Fruit fly (Drosophila melanogaster): ENCODE data around the gene CYLD.

The CYLD gene

DNA sequence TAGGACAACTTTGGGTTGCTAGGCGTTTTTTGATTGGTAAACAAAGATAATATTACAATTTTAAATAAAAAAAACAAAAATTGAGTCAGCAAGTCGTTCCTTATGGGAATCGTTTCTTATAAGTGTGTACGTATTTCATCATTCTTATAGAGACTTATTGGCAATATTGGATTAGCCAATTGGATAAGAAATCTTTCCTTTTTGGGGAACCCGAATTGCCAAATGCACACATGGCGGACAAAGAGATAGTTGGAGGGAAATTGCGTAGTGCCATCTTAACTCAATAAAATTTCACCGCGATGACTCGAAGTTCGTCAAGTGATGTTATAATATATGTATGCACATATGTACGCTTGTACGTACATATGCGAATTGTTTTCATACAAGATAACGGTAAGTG, 8.4 kb downstream of the CYLD start:
- TF ChIP-seq jim (GFP tag; optimal IDR thresholded peaks at IDR 0.05) (no peak), dmrt93B (GFP tag; optimal IDR thresholded peaks at IDR 0.05) (no peak), h (GFP tag; optimal IDR thresholded peaks at IDR 0.05) (no peak), Jra (GFP tag; optimal IDR thresholded peaks at IDR 0.05) (no peak), psq (GFP tag; optimal IDR thresholded peaks at IDR 0.05) (no peak), Hnf4 (GFP tag; optimal IDR thresholded peaks at IDR 0.05) (no peak), br (GFP tag; optimal IDR thresholded peaks at IDR 0.05) (no peak), Sp1 (GFP tag; optimal IDR thresholded peaks at IDR 0.05) (no peak), foxo (GFP tag; optimal IDR thresholded peaks at IDR 0.05) (no peak), N (GFP tag; optimal IDR thresholded peaks at IDR 0.05) (no peak), OdsH (GFP tag; optimal IDR thresholded peaks at IDR 0.05) (no peak), tai (GFP tag; optimal IDR thresholded peaks at IDR 0.05) (no peak), Hr78 (GFP tag; optimal IDR thresholded peaks at IDR 0.05) (no peak), CrebA (GFP tag; optimal IDR thresholded peaks at IDR 0.05; ENCODE audit: borderline replicate concordance) (no peak), rgr (GFP tag; optimal IDR thresholded peaks at IDR 0.05) (no peak), dl (GFP tag; optimal IDR thresholded peaks at IDR 0.05; ENCODE audit: insufficient read depth in 1 of 2, partially characterized antibody in 2 of 2) (no peak)

- TF ChIP-seq tai (GFP tag; optimal IDR thresholded peaks at IDR 0.05) (no peak), Rel (GFP tag; optimal IDR thresholded peaks at IDR 0.05) (no peak), Rel (tag; optimal IDR thresholded peaks at IDR 0.05) (no peak), jim (GFP tag; optimal IDR thresholded peaks at IDR 0.05) (no peak), rgr (GFP tag; optimal IDR thresholded peaks at IDR 0.05) (no peak), Hr83 (GFP tag; optimal IDR thresholded peaks at IDR 0.05; ENCODE audit: poor library complexity, severe bottlenecking) (no peak), sage (GFP tag; optimal IDR thresholded peaks at IDR 0.05) (no peak), CG9705 (GFP tag; optimal IDR thresholded peaks at IDR 0.05) (no peak), pan (optimal IDR thresholded peaks at IDR 0.05) (no peak)
Observed at dm6 chr2L:10280772-10281171, 18.9 kb downstream of the CYLD start, which contains the start of gene CG34043. TSS of gene CG34043 (minus strand) at chr2L:10280872.

dm6 chr2L:10278658-10279057, 21.0 kb downstream of the CYLD start, which contains the start of gene Utx:
TSS of gene Utx (minus strand) at chr2L:10278811.
- TF ChIP-seq rgr (GFP tag; optimal IDR thresholded peaks at IDR 0.05) (no peak), lola (GFP tag; optimal IDR thresholded peaks at IDR 0.05) (no peak), Sp1 (GFP tag; optimal IDR thresholded peaks at IDR 0.05) (no peak), br (GFP tag; optimal IDR thresholded peaks at IDR 0.05) (no peak), CG9705 (GFP tag; optimal IDR thresholded peaks at IDR 0.05) (no peak), Myc (optimal IDR thresholded peaks at IDR 0.05) (no peak), tai (GFP tag; optimal IDR thresholded peaks at IDR 0.05) (no peak), dl (GFP tag; optimal IDR thresholded peaks at IDR 0.05; ENCODE audit: insufficient read depth in 1 of 2, partially characterized antibody in 2 of 2) (no peak), Hr78 (GFP tag; optimal IDR thresholded peaks at IDR 0.05) (no peak), Jra (GFP tag; optimal IDR thresholded peaks at IDR 0.05) (no peak), woc (GFP tag; optimal IDR thresholded peaks at IDR 0.05) (peak; percentile 71), Hr83 (GFP tag; optimal IDR thresholded peaks at IDR 0.05; ENCODE audit: poor library complexity, severe bottlenecking) (peak; percentile 23)

dm6 chr2L:10277362-10277761, 22.3 kb downstream of the CYLD start:
- TF ChIP-seq dl (GFP tag; optimal IDR thresholded peaks at IDR 0.05; ENCODE audit: insufficient read depth in 1 of 2, partially characterized antibody in 2 of 2) (no peak), CG32264 (GFP tag; optimal IDR thresholded peaks at IDR 0.05) (no peak), Dif (GFP tag; optimal IDR thresholded peaks at IDR 0.05; ENCODE audit: partially characterized antibody) (no peak), N (GFP tag; optimal IDR thresholded peaks at IDR 0.05) (no peak), Mio (GFP tag; optimal IDR thresholded peaks at IDR 0.05) (no peak), lola (GFP tag; optimal IDR thresholded peaks at IDR 0.05) (no peak), Hnf4 (GFP tag; optimal IDR thresholded peaks at IDR 0.05) (no peak), Vsx2 (GFP tag; optimal IDR thresholded peaks at IDR 0.05; ENCODE audit: partially characterized antibody) (no peak), sage (GFP tag; optimal IDR thresholded peaks at IDR 0.05) (no peak), usp (GFP tag; optimal IDR thresholded peaks at IDR 0.05) (no peak), jim (GFP tag; optimal IDR thresholded peaks at IDR 0.05) (no peak), ey (GFP tag; optimal IDR thresholded peaks at IDR 0.05) (no peak), fru (GFP tag; optimal IDR thresholded peaks at IDR 0.05) (no peak), rgr (GFP tag; optimal IDR thresholded peaks at IDR 0.05) (no peak), Rel (GFP tag; optimal IDR thresholded peaks at IDR 0.05) (no peak), Rel (tag; optimal IDR thresholded peaks at IDR 0.05) (no peak), brk (GFP tag; optimal IDR thresholded peaks at IDR 0.05) (peak; percentile 12), woc (GFP tag; optimal IDR thresholded peaks at IDR 0.05) (peak; percentile 27), HLH106 (tag; optimal IDR thresholded peaks at IDR 0.05) (no peak), CG9705 (GFP tag; optimal IDR thresholded peaks at IDR 0.05) (no peak), br (GFP tag; optimal IDR thresholded peaks at IDR 0.05) (no peak), sv (GFP tag; optimal IDR thresholded peaks at IDR 0.05) (no peak), Hr83 (GFP tag; optimal IDR thresholded peaks at IDR 0.05; ENCODE audit: poor library complexity, severe bottlenecking) (peak; percentile 74)
